Worm (Caenorhabditis elegans) whole organism, midembryonic: Measurements from ENCODE around the gene M02F4.1.

Experiments
- cog-1 ChIP-seq: sonication (generic microtip); optimal IDR thresholded peaks from 2 replicates; lab custom pipeline; 2016; ENCODE audit warnings: missing genetic modification characterization, missing compliant biosample characterization
- flt-1 ChIP-seq: fragments of 200-800 bp; sonication (Bioruptor generic); IDR thresholded peaks from 2 replicates; pipeline ENCODE4 v1.3.6; 2022; ENCODE audit warnings: missing genetic modification characterization, missing compliant biosample characterization
- med-1 ChIP-seq: sonication (generic microtip); optimal IDR thresholded peaks from 2 replicates; lab custom pipeline; 2017; ENCODE audit warnings: missing genetic modification characterization, mild to moderate bottlenecking, missing compliant biosample characterization, antibody characterized with exemption, missing genetic modification reagents; ENCODE audit not compliant: insufficient read depth
- ref-1 ChIP-seq: fragments of 200-800 bp; sonication (Bioruptor generic); conservative IDR thresholded peaks from 2 replicates; pipeline ENCODE4 v1.3.6; 2022; ENCODE audit warnings: missing genetic modification reagents, missing genetic modification characterization, missing compliant biosample characterization
- ztf-29 ChIP-seq: fragments of 200-800 bp; sonication (Bioruptor generic); IDR thresholded peaks from 2 replicates; pipeline ENCODE4 v1.3.6; 2022; ENCODE audit warnings: missing genetic modification reagents, missing genetic modification characterization, missing compliant biosample characterization

- TF ChIP-seq cog-1 (no peak), flt-1 (GFP tag; lab: Robert Waterston, UW) (no peak), med-1 (no peak), ztf-29 (GFP tag; lab: Robert Waterston, UW) (no peak), ref-1 (GFP tag; lab: Robert Waterston, UW) (no peak)
Measured at ce11 chrX:3034203-3034602, 5.3 kb upstream of the M02F4.1 start, which contains the start of gene M02F4.2.
